Worm (Caenorhabditis elegans) whole organism, L1 larva: Measurements from ENCODE around the gene Y55F3AM.21.

ENCODE experiments used
- C16A3.4 ChIP-seq: fragments of 150-350 bp; optimal IDR thresholded peaks from 2 replicates; lab custom pipeline; 2014; ENCODE audit warnings: missing biosample characterization, missing genetic modification characterization
- F16B12.6 ChIP-seq: fragments of 150-350 bp; optimal IDR thresholded peaks from 2 replicates; lab custom pipeline; 2014; ENCODE audit warnings: missing biosample characterization, missing genetic modification characterization
- ceh-90 ChIP-seq: sonication (generic microtip); optimal IDR thresholded peaks from 2 replicates; lab custom pipeline; 2016; ENCODE audit warnings: missing genetic modification characterization, missing compliant biosample characterization
- dpl-1 ChIP-seq, 3 experiments: fragments of 150-350 bp in 2 of 3; sonication (generic microtip) in 1 of 3; optimal IDR thresholded peaks; 2 replicates each; lab custom pipeline; 2014 to 2017; ENCODE audit warnings: missing biosample characterization in 3 of 3, missing genetic modification characterization in 3 of 3, missing genetic modification reagents in 3 of 3
- dsc-1 ChIP-seq: sonication (generic microtip); optimal IDR thresholded peaks from 2 replicates; lab custom pipeline; 2016; ENCODE audit warnings: mild to moderate bottlenecking, missing genetic modification characterization, missing compliant biosample characterization
- efl-3 ChIP-seq: fragments of 200-800 bp; sonication (Bioruptor generic); optimal IDR thresholded peaks from 2 replicates; lab custom pipeline; 2018; ENCODE audit warnings: mild to moderate bottlenecking, missing genetic modification characterization, missing compliant biosample characterization
- fkh-10 ChIP-seq: sonication (generic microtip); optimal IDR thresholded peaks from 2 replicates; lab custom pipeline; 2017; ENCODE audit warnings: missing biosample characterization, missing genetic modification reagents, missing genetic modification characterization
- fkh-4 ChIP-seq: sonication (generic microtip); optimal IDR thresholded peaks from 2 replicates; lab custom pipeline; 2016; ENCODE audit warnings: missing compliant biosample characterization, missing genetic modification characterization, borderline replicate concordance
- hlh-4 ChIP-seq: sonication (generic microtip); optimal IDR thresholded peaks from 2 replicates; lab custom pipeline; 2016; ENCODE audit warnings: mild to moderate bottlenecking, missing genetic modification characterization, missing compliant biosample characterization
- lin-13 ChIP-seq: fragments of 150-350 bp; optimal IDR thresholded peaks from 2 replicates; lab custom pipeline; 2014; ENCODE audit warnings: missing biosample characterization, missing genetic modification reagents, missing genetic modification characterization
- lin-14 ChIP-seq: fragments of 200-800 bp; sonication (Bioruptor generic); optimal IDR thresholded peaks from 2 replicates; lab custom pipeline; 2018; ENCODE audit warnings: mild to moderate bottlenecking, missing genetic modification characterization, moderate library complexity, missing compliant biosample characterization
- lin-15B ChIP-seq: fragments of 150-350 bp; sonication (generic microtip); optimal IDR thresholded peaks from 3 replicates; lab custom pipeline; 2014; ENCODE audit warnings: missing biosample characterization, missing genetic modification characterization
- lin-39 ChIP-seq: fragments of 150-350 bp; optimal IDR thresholded peaks from 2 replicates; lab custom pipeline; 2014; ENCODE audit warnings: missing biosample characterization, missing genetic modification reagents, missing genetic modification characterization
- lir-3 ChIP-seq: sonication (generic microtip); optimal IDR thresholded peaks from 2 replicates; lab custom pipeline; 2016; ENCODE audit warnings: mild to moderate bottlenecking, missing genetic modification characterization, moderate library complexity, missing compliant biosample characterization; ENCODE audit not compliant: poor library complexity
- lsy-2 ChIP-seq, 2 experiments: fragments of 150-350 bp; optimal IDR thresholded peaks; 2 replicates each; lab custom pipeline; 2014; ENCODE audit warnings: missing biosample characterization in 2 of 2, missing genetic modification characterization in 2 of 2
- mab-9 ChIP-seq: fragments of 200-800 bp; sonication (Bioruptor generic); IDR thresholded peaks from 2 replicates; pipeline ENCODE4 v1.3.6; 2022; ENCODE audit warnings: missing genetic modification reagents, missing genetic modification characterization, missing compliant biosample characterization
- mdl-1 ChIP-seq, 2 experiments: fragments of 150-350 bp; optimal IDR thresholded peaks; 2 replicates each; lab custom pipeline; 2014 to 2017; ENCODE audit warnings: missing biosample characterization in 2 of 2, missing genetic modification characterization in 2 of 2, inconsistent platforms in 1 of 2
- mef-2 ChIP-seq: fragments of 150-350 bp; optimal IDR thresholded peaks from 2 replicates; lab custom pipeline; 2014; ENCODE audit warnings: missing biosample characterization, missing genetic modification characterization
- mep-1 ChIP-seq: fragments of 150-350 bp; optimal IDR thresholded peaks from 2 replicates; lab custom pipeline; 2014; ENCODE audit warnings: missing biosample characterization, missing genetic modification characterization
- nhr-19 ChIP-seq: fragments of 200-800 bp; sonication (Bioruptor generic); conservative IDR thresholded peaks from 2 replicates; pipeline ENCODE4 v1.3.6; 2022; ENCODE audit warnings: missing genetic modification characterization, missing compliant biosample characterization
- nhr-20 ChIP-seq: sonication (generic microtip); optimal IDR thresholded peaks from 2 replicates; lab custom pipeline; 2016; ENCODE audit warnings: mild to moderate bottlenecking, missing genetic modification characterization, missing compliant biosample characterization
- nhr-28 ChIP-seq: fragments of 150-350 bp; optimal IDR thresholded peaks from 2 replicates; lab custom pipeline; 2014; ENCODE audit warnings: missing biosample characterization, missing genetic modification characterization
- nhr-47 ChIP-seq: sonication (generic microtip); optimal IDR thresholded peaks from 2 replicates; lab custom pipeline; 2016; ENCODE audit warnings: mild to moderate bottlenecking, missing genetic modification characterization, moderate library complexity, missing compliant biosample characterization
- nhr-71 ChIP-seq: sonication (generic microtip); optimal IDR thresholded peaks from 2 replicates; lab custom pipeline; 2016; ENCODE audit warnings: mild to moderate bottlenecking, missing genetic modification characterization, moderate library complexity, missing compliant biosample characterization
- nhr-84 ChIP-seq: sonication (generic microtip); optimal IDR thresholded peaks from 2 replicates; lab custom pipeline; 2017; ENCODE audit warnings: missing biosample characterization, missing genetic modification characterization
- nhr-85 ChIP-seq: sonication (generic microtip); peaks from one replicate; lab custom pipeline; 2016; ENCODE audit warnings: missing genetic modification characterization, inconsistent platforms, missing compliant biosample characterization
- nhr-90 ChIP-seq: sonication (generic microtip); optimal IDR thresholded peaks from 2 replicates; lab custom pipeline; 2016; ENCODE audit warnings: mild to moderate bottlenecking, missing genetic modification characterization, missing compliant biosample characterization; ENCODE audit not compliant: poor library complexity
- pag-3 ChIP-seq: sonication (generic microtip); optimal IDR thresholded peaks from 2 replicates; lab custom pipeline; 2017; ENCODE audit warnings: missing genetic modification characterization, mild to moderate bottlenecking, missing compliant biosample characterization, antibody characterized with exemption, borderline replicate concordance; ENCODE audit not compliant: insufficient read depth
- snpc-4 ChIP-seq: fragments of 150-350 bp; optimal IDR thresholded peaks from 2 replicates; lab custom pipeline; 2014; ENCODE audit warnings: missing biosample characterization, missing genetic modification characterization
- snu-23 ChIP-seq: sonication (generic microtip); optimal IDR thresholded peaks from 2 replicates; lab custom pipeline; 2016; ENCODE audit warnings: missing genetic modification characterization, missing compliant biosample characterization
- tbx-2 ChIP-seq: sonication (generic microtip); optimal IDR thresholded peaks from 2 replicates; lab custom pipeline; 2016; ENCODE audit warnings: missing genetic modification characterization, missing compliant biosample characterization
- unc-30 ChIP-seq: sonication (generic microtip); optimal IDR thresholded peaks from 2 replicates; lab custom pipeline; 2017; ENCODE audit warnings: missing biosample characterization, missing genetic modification characterization
- unc-62 ChIP-seq: fragments of 150-350 bp; optimal IDR thresholded peaks from 2 replicates; lab custom pipeline; 2014; ENCODE audit warnings: missing biosample characterization, missing genetic modification reagents, missing genetic modification characterization
- vab-15 ChIP-seq: sonication (generic microtip); optimal IDR thresholded peaks from 2 replicates; lab custom pipeline; 2017; ENCODE audit warnings: missing genotype, mild to moderate bottlenecking, missing genetic modification characterization, missing compliant biosample characterization
- zag-1 ChIP-seq: fragments of 150-350 bp; optimal IDR thresholded peaks from 2 replicates; lab custom pipeline; 2014; ENCODE audit warnings: missing biosample characterization, missing genetic modification characterization

The Y55F3AM.21 gene

ce11 chrIV:1046996-1047395 lies 4.5 kb downstream of the Y55F3AM.21 start:
- TF ChIP-seq nhr-19 (GFP tag; lab: Robert Waterston, UW) = no peak
- TF ChIP-seq nhr-90 (tag; lab: Kevin White, UChicago) = no peak
- TF ChIP-seq zag-1 = no peak
- TF ChIP-seq snu-23 (GFP tag; lab: Kevin White, UChicago) = no peak
- no peak for TF ChIP-seq nhr-47
- no peak for TF ChIP-seq tbx-2 (tag; lab: Kevin White, UChicago)
- no peak for TF ChIP-seq dsc-1 (tag; lab: Kevin White, UChicago)
- TF ChIP-seq snpc-4 = no peak
- TF ChIP-seq F16B12.6 (tag; lab: Kevin White, UChicago) = no peak
- TF ChIP-seq hlh-4 = no peak
- TF ChIP-seq lin-13 (GFP tag; lab: Kevin White, UChicago) = no peak
- no peak for TF ChIP-seq fkh-4
- no peak for TF ChIP-seq dpl-1 (GFP tag; optimal IDR thresholded peaks at IDR 0.05; lab: Kevin White, UChicago)

- TF ChIP-seq lir-3 (no peak), C16A3.4 (tag; lab: Kevin White, UChicago) (no peak), fkh-4 (no peak), mef-2 (no peak), nhr-19 (GFP tag; lab: Robert Waterston, UW) (no peak), lin-15B (no peak)
Measured at ce11 chrIV:1045683-1046082, 5.8 kb downstream of the Y55F3AM.21 start, which contains the start of gene srx-12. srx-12 (plus strand) TSS chrIV:1045983.

ce11 chrIV:1044287-1044686 lies 7.2 kb downstream of the Y55F3AM.21 start, which contains the start of gene Y55F3AM.11:
Y55F3AM.11 (minus strand) TSS chrIV:1044387.
- TF ChIP-seq lin-14 (GFP tag; lab: Kevin White, UChicago) = no peak
- no peak for TF ChIP-seq ceh-90 (tag; lab: Kevin White, UChicago)
- TF ChIP-seq efl-3 = no peak
- no peak for TF ChIP-seq mdl-1 (tag; optimal IDR thresholded peaks at IDR 0.05; lab: Kevin White, UChicago)
- TF ChIP-seq mab-9 (GFP tag; lab: Robert Waterston, UW) = no peak
- TF ChIP-seq nhr-71 = no peak
- no peak for TF ChIP-seq lin-39 (tag; lab: Kevin White, UChicago)
- TF ChIP-seq unc-62 (GFP tag; lab: Kevin White, UChicago) = no peak
- TF ChIP-seq vab-15 (tag; lab: Kevin White, UChicago) = no peak
- no peak for TF ChIP-seq lin-15B

- TF ChIP-seq pag-3 (tag; lab: Kevin White, UChicago) (no peak), mep-1 (tag; lab: Kevin White, UChicago) (no peak), F16B12.6 (tag; lab: Kevin White, UChicago) (no peak), unc-30 (tag; lab: Kevin White, UChicago) (no peak), nhr-20 (tag; lab: Kevin White, UChicago) (no peak), tbx-2 (tag; lab: Kevin White, UChicago) (no peak), nhr-28 (no peak), mdl-1 (tag; optimal IDR thresholded peaks at IDR 0.05; lab: Kevin White, UChicago) (no peak)
Measured at ce11 chrIV:1040537-1040936, 10.9 kb downstream of the Y55F3AM.21 start.

- TF ChIP-seq nhr-20 (tag; lab: Kevin White, UChicago) (no peak), F16B12.6 (tag; lab: Kevin White, UChicago) (no peak), nhr-84 (tag; lab: Kevin White, UChicago) (no peak), nhr-85 (tag; lab: Kevin White, UChicago) (no peak), fkh-10 (GFP tag; lab: Kevin White, UChicago) (no peak), lsy-2 (tag; optimal IDR thresholded peaks at IDR 0.05; lab: Kevin White, UChicago) (no peak)
- TF ChIP-seq, all 84 proteins: peak for 0
Measured at ce11 chrIV:1038516-1038915, 13.0 kb downstream of the Y55F3AM.21 start.
